Fruit fly (Drosophila melanogaster) whole organism, embryonic: Measurements from ENCODE around the gene Nepl3.

Experiments
- Antp ChIP-seq: fragments of 200-800 bp; sonication (Bioruptor generic); optimal IDR thresholded peaks from 3 replicates; lab custom pipeline; 2016; ENCODE audit warnings: missing biosample characterization, missing genetic modification characterization
- Bdp1 ChIP-seq: fragments of 200-800 bp; sonication (Bioruptor generic); optimal IDR thresholded peaks from 3 replicates; lab custom pipeline; 2016; ENCODE audit warnings: missing biosample characterization, missing genetic modification characterization
- CG10366 ChIP-seq: fragments of 200-800 bp; sonication (Bioruptor generic); IDR thresholded peaks from 2 replicates; pipeline ENCODE4 v1.3.6; 2022; ENCODE audit warnings: missing biosample characterization, missing genetic modification characterization
- CG11247 ChIP-seq: fragments of 200-800 bp; sonication (Bioruptor generic); IDR thresholded peaks from 2 replicates; pipeline ENCODE4 v1.3.6; 2022; ENCODE audit warnings: missing biosample characterization, missing genetic modification characterization
- CG12219 ChIP-seq: fragments of 200-800 bp; sonication (Bioruptor generic); optimal IDR thresholded peaks from 3 replicates; lab custom pipeline; 2018; ENCODE audit warnings: missing biosample characterization, mild to moderate bottlenecking, missing genetic modification characterization
- CG12236 ChIP-seq: fragments of 200-800 bp; sonication (Bioruptor generic); optimal IDR thresholded peaks from 2 replicates; lab custom pipeline; 2016; ENCODE audit warnings: missing biosample characterization, missing genetic modification characterization
- CG12391 ChIP-seq: fragments of 200-800 bp; sonication (Bioruptor generic); optimal IDR thresholded peaks from 3 replicates; lab custom pipeline; 2018; ENCODE audit warnings: missing biosample characterization, mild to moderate bottlenecking, missing genetic modification characterization, moderate library complexity
- CG13123 ChIP-seq: fragments of 200-800 bp; sonication (Bioruptor generic); optimal IDR thresholded peaks from 2 replicates; lab custom pipeline; 2016; ENCODE audit warnings: missing biosample characterization, missing genetic modification characterization
- CG13894 ChIP-seq: fragments of 200-800 bp; sonication (Bioruptor generic); optimal IDR thresholded peaks from 3 replicates; lab custom pipeline; 2018; ENCODE audit warnings: missing biosample characterization, mild to moderate bottlenecking, missing genetic modification characterization, moderate library complexity
- CG16779 ChIP-seq: fragments of 200-800 bp; sonication (Bioruptor generic); IDR thresholded peaks from 2 replicates; pipeline ENCODE4 v1.3.6; 2022; ENCODE audit warnings: missing biosample characterization, missing genetic modification characterization
- CG1832 ChIP-seq: fragments of 200-800 bp; sonication (Bioruptor generic); optimal IDR thresholded peaks from 2 replicates; lab custom pipeline; 2017; ENCODE audit warnings: missing biosample characterization, mild to moderate bottlenecking, missing genetic modification characterization, inconsistent platforms
- CG2889 ChIP-seq: fragments of 200-800 bp; sonication (Bioruptor generic); IDR thresholded peaks from 3 replicates; pipeline ENCODE4 v1.3.6; 2022; ENCODE audit warnings: missing biosample characterization, missing genetic modification characterization
- CG32772 ChIP-seq: fragments of 200-800 bp; sonication (Bioruptor generic); IDR thresholded peaks from 2 replicates; pipeline ENCODE4 v1.3.6; 2022; ENCODE audit warnings: missing biosample characterization, missing genetic modification characterization
- CG5953 ChIP-seq: fragments of 200-800 bp; sonication (Bioruptor generic); IDR thresholded peaks from 2 replicates; pipeline ENCODE4 v1.3.6; 2022; ENCODE audit warnings: missing biosample characterization, missing genetic modification characterization
- CG6175 ChIP-seq: fragments of 200-800 bp; sonication (Bioruptor generic); IDR thresholded peaks from 3 replicates; pipeline ENCODE4 v1.3.6; 2022; ENCODE audit warnings: missing biosample characterization, missing genetic modification characterization
- CG6254 ChIP-seq: fragments of 200-800 bp; sonication (Bioruptor generic); optimal IDR thresholded peaks from 3 replicates; lab custom pipeline; 2017; ENCODE audit warnings: mild to moderate bottlenecking, missing biosample characterization, missing genetic modification reagents, missing genetic modification characterization
- CG6654 ChIP-seq: fragments of 200-800 bp; sonication (Bioruptor generic); optimal IDR thresholded peaks from 2 replicates; lab custom pipeline; 2017; ENCODE audit warnings: missing biosample characterization, mild to moderate bottlenecking, missing genetic modification characterization
- CG7839 ChIP-seq: fragments of 200-800 bp; sonication (Bioruptor generic); optimal IDR thresholded peaks from 3 replicates; lab custom pipeline; 2018; ENCODE audit warnings: missing biosample characterization, mild to moderate bottlenecking, missing genetic modification characterization, moderate library complexity
- CG8290 ChIP-seq, 3 experiments: fragments of 200-800 bp; sonication (Bioruptor generic); optimal IDR thresholded peaks; 2 replicates each; lab custom pipeline; 2016 to 2019; ENCODE audit warnings: missing biosample characterization in 3 of 3, missing genetic modification characterization in 3 of 3, mild to moderate bottlenecking in 2 of 3, moderate library complexity in 1 of 3
- CG9797 ChIP-seq: fragments of 200-800 bp; sonication (Bioruptor generic); optimal IDR thresholded peaks from 3 replicates; lab custom pipeline; 2018; ENCODE audit warnings: missing biosample characterization, mild to moderate bottlenecking, missing genetic modification characterization
- CG9817 ChIP-seq: fragments of 200-800 bp; sonication (Bioruptor generic); optimal IDR thresholded peaks from 2 replicates; lab custom pipeline; 2018; ENCODE audit warnings: missing biosample characterization, mild to moderate bottlenecking, missing genetic modification characterization, moderate library complexity
- CHES-1-like ChIP-seq: fragments of 200-800 bp; sonication (Bioruptor generic); optimal IDR thresholded peaks from 2 replicates; lab custom pipeline; 2016; ENCODE audit warnings: missing biosample characterization, missing genetic modification characterization
- Chrac-16 ChIP-seq: fragments of 200-800 bp; sonication (Bioruptor generic); optimal IDR thresholded peaks from 3 replicates; lab custom pipeline; 2016; ENCODE audit warnings: missing biosample characterization, missing genetic modification characterization
- Elba2 ChIP-seq: fragments of 200-800 bp; sonication (Bioruptor generic); optimal IDR thresholded peaks from 3 replicates; lab custom pipeline; 2016; ENCODE audit warnings: missing biosample characterization, missing genetic modification characterization
- Ets97D ChIP-seq: fragments of 200-800 bp; sonication (Bioruptor generic); optimal IDR thresholded peaks from 3 replicates; lab custom pipeline; 2016; ENCODE audit warnings: missing biosample characterization, missing genetic modification characterization
- Hmr ChIP-seq: fragments of 200-800 bp; sonication (Bioruptor generic); optimal IDR thresholded peaks from 3 replicates; lab custom pipeline; 2017; ENCODE audit warnings: mild to moderate bottlenecking, missing biosample characterization, missing genetic modification reagents, missing genetic modification characterization
- Hr51 ChIP-seq, 2 experiments: fragments of 200-800 bp; sonication (Bioruptor generic); optimal IDR thresholded peaks; 2 replicates in 1 of 2; 3 replicates in 1 of 2; lab custom pipeline; 2016 to 2018; ENCODE audit warnings: missing biosample characterization in 2 of 2, missing genetic modification characterization in 2 of 2, mild to moderate bottlenecking in 1 of 2, moderate library complexity in 1 of 2
- Lhr ChIP-seq: fragments of 200-800 bp; sonication (Bioruptor generic); optimal IDR thresholded peaks from 3 replicates; lab custom pipeline; 2017; ENCODE audit warnings: mild to moderate bottlenecking, missing biosample characterization, missing genetic modification reagents, missing genetic modification characterization
- Med ChIP-seq: fragments of 200-800 bp; sonication (Bioruptor generic); peaks from one replicate; lab custom pipeline; 2016; ENCODE audit warnings: missing biosample characterization, missing genetic modification characterization, mild to moderate bottlenecking, inconsistent platforms, moderate library complexity
- Sox102F ChIP-seq: fragments of 200-800 bp; sonication (Bioruptor generic); optimal IDR thresholded peaks from 2 replicates; lab custom pipeline; 2018; ENCODE audit warnings: missing biosample characterization, mild to moderate bottlenecking, missing genetic modification characterization, moderate library complexity
- Sry-β ChIP-seq: fragments of 200-800 bp; sonication (Bioruptor generic); optimal IDR thresholded peaks from 2 replicates; lab custom pipeline; 2018; ENCODE audit warnings: missing biosample characterization, mild to moderate bottlenecking, missing genetic modification characterization, moderate library complexity
- Taf1 ChIP-seq: fragments of 200-800 bp; sonication (Bioruptor generic); IDR thresholded peaks from 2 replicates; pipeline ENCODE4 v1.3.6; 2022; ENCODE audit warnings: missing biosample characterization, missing genetic modification characterization
- ase ChIP-seq: fragments of 200-800 bp; sonication (Bioruptor generic); IDR thresholded peaks from 3 replicates; pipeline ENCODE4 v1.3.6; 2022; ENCODE audit warnings: missing biosample characterization, missing genetic modification characterization
- bbx ChIP-seq: fragments of 200-800 bp; sonication (Bioruptor generic); IDR thresholded peaks from 2 replicates; pipeline ENCODE4 v1.3.6; 2022; ENCODE audit warnings: missing biosample characterization, missing genetic modification characterization; ENCODE audit not compliant: partially characterized antibody
- bsh ChIP-seq, 2 experiments: fragments of 200-800 bp; sonication (Bioruptor generic); optimal IDR thresholded peaks; 2 replicates each; lab custom pipeline; 2017 to 2018; ENCODE audit warnings: mild to moderate bottlenecking in 2 of 2, missing biosample characterization in 2 of 2, missing genetic modification characterization in 2 of 2, moderate library complexity in 1 of 2
- chm ChIP-seq: fragments of 200-800 bp; sonication (Bioruptor generic); IDR thresholded peaks from 2 replicates; pipeline ENCODE4 v1.3.6; 2022; ENCODE audit warnings: missing biosample characterization, missing genetic modification characterization
- dysf ChIP-seq: fragments of 200-800 bp; sonication (Bioruptor generic); IDR thresholded peaks from 3 replicates; pipeline ENCODE4 v1.3.6; 2022; ENCODE audit warnings: missing biosample characterization, missing genetic modification characterization
- fu2 ChIP-seq: fragments of 200-800 bp; sonication (Bioruptor generic); optimal IDR thresholded peaks from 2 replicates; lab custom pipeline; 2016; ENCODE audit warnings: missing biosample characterization, missing genetic modification characterization
- gem ChIP-seq: fragments of 200-800 bp; sonication (Bioruptor generic); optimal IDR thresholded peaks from 2 replicates; lab custom pipeline; 2019; ENCODE audit warnings: missing biosample characterization, mild to moderate bottlenecking, missing genetic modification characterization, moderate library complexity
- gt ChIP-seq: fragments of 200-800 bp; sonication (Bioruptor generic); IDR thresholded peaks from 2 replicates; pipeline ENCODE4 v1.3.6; 2022; ENCODE audit warnings: missing biosample characterization, missing genetic modification characterization
- hb ChIP-seq: fragments of 200-800 bp; sonication (Bioruptor generic); IDR thresholded peaks from 3 replicates; pipeline ENCODE4 v1.3.6; 2022; ENCODE audit warnings: missing biosample characterization, missing genetic modification characterization; ENCODE audit not compliant: partially characterized antibody
- jing ChIP-seq: fragments of 200-800 bp; sonication (Bioruptor generic); optimal IDR thresholded peaks from 2 replicates; lab custom pipeline; 2018; ENCODE audit warnings: missing biosample characterization, mild to moderate bottlenecking, missing genetic modification characterization
- kay ChIP-seq: fragments of 200-800 bp; sonication (Bioruptor generic); optimal IDR thresholded peaks from 2 replicates; lab custom pipeline; 2016; ENCODE audit warnings: missing biosample characterization, missing genetic modification characterization
- onecut ChIP-seq: fragments of 200-800 bp; sonication (Bioruptor generic); IDR thresholded peaks from 2 replicates; pipeline ENCODE4 v1.3.6; 2022; ENCODE audit warnings: missing biosample characterization, missing genetic modification characterization
- prd ChIP-seq, 3 experiments: fragments of >200 bp in 2 of 3; fragments of 200-800 bp in 1 of 3; sonication (Bioruptor generic) in 1 of 3; optimal IDR thresholded peaks in 2 of 3; IDR thresholded peaks in 1 of 3; 2 replicates in 2 of 3; 3 replicates in 1 of 3; pipeline versions ENCODE4 v1.3.6 to Lab custom; 2017 to 2022; ENCODE audit warnings: missing biosample characterization in 1 of 3, missing genetic modification characterization in 1 of 3
- seq ChIP-seq: fragments of 200-800 bp; sonication (Bioruptor generic); IDR thresholded peaks from 2 replicates; pipeline ENCODE4 v1.3.6; 2022; ENCODE audit warnings: missing biosample characterization, missing genetic modification characterization
- so ChIP-seq: fragments of 200-800 bp; sonication (Bioruptor generic); IDR thresholded peaks from 3 replicates; pipeline ENCODE4 v1.3.6; 2022; ENCODE audit warnings: missing biosample characterization, missing genetic modification characterization
- unc-4 ChIP-seq: fragments of 200-800 bp; sonication (Bioruptor generic); IDR thresholded peaks from 2 replicates; pipeline ENCODE4 v1.3.6; 2022; ENCODE audit warnings: missing biosample characterization, missing genetic modification characterization; ENCODE audit not compliant: partially characterized antibody

Nepl3 gene

DNA sequence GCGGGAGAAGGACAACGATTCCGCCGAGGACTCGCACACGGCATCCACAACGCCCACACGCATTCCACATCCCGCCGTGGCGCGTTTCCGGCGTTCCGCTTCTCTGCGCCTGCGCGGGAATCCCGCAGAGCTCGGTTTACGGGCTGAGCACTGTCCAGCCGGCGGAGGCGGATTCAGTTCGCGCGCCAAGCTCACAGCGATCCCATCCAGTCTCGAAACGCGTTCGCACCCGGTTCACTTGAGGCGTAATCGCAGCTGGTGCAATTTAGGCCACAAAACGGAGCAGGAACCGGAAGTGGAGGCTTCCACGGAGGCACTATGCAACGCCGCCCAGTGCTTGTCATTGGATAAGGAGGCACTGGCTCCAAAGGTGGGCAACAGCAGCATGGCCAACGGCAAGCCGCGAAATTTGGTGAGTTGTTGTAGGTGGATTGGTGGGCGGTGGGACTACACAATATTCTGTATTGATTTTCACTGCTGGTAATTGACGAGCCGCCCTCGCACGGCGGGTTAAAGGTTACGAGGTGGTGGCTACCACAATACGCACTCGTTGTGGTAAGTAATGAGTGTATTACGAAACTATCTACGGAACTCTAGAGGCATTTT, 4.9 kb upstream of the Nepl3 start:
- TF ChIP-seq ase (GFP tag; lab: Robert Waterston, UW) (no peak), dysf (no peak), CG8290 (GFP tag; optimal IDR thresholded peaks at IDR 0.05; lab: Kevin White, UChicago) (no peak), CG8290 (tag; optimal IDR thresholded peaks at IDR 0.05; lab: Kevin White, UChicago) (no peak), bbx (GFP tag; lab: Robert Waterston, UW) (peak; percentile 32; the same call in 1 of the 2 replicates), Chrac-16 (GFP tag; lab: Kevin White, UChicago) (no peak), CG13894 (tag; lab: Kevin White, UChicago) (no peak), CG1832 (GFP tag; lab: Kevin White, UChicago) (peak; percentile 7), so (GFP tag; lab: Robert Waterston, UW) (0 out of 3 replicates have a peak, but pooled peaks have one; percentile 17), onecut (GFP tag; lab: Robert Waterston, UW) (peak; percentile 84), CG16779 (peak; percentile 50; the same call in 1 of the 2 replicates), bsh (GFP tag; optimal IDR thresholded peaks at IDR 0.05; lab: Kevin White, UChicago) (no peak), Lhr (no peak), kay (GFP tag; lab: Kevin White, UChicago) (no peak), Ets97D (peak; percentile 19), CG10366 (GFP tag; lab: Robert Waterston, UW) (no peak), CG6254 (GFP tag; lab: Kevin White, UChicago) (no peak), Elba2 (GFP tag; lab: Kevin White, UChicago) (no peak), fu2 (GFP tag; lab: Kevin White, UChicago) (no peak), CG11247 (GFP tag; lab: Robert Waterston, UW) (no peak), gem (tag; lab: Kevin White, UChicago) (no peak), unc-4 (no peak), CG7839 (tag; lab: Kevin White, UChicago) (no peak), CHES-1-like (no peak), CG9817 (tag; lab: Kevin White, UChicago) (no peak), Sry-β (no peak), Antp (GFP tag; lab: Kevin White, UChicago) (peak; percentile 15), chm (0 out of 2 replicates have a peak, but pooled peaks have one; percentile 33), CG12391 (tag; lab: Kevin White, UChicago) (no peak), CG5953 (GFP tag; lab: Robert Waterston, UW) (peak; percentile 43; the same call in 1 of the 2 replicates), Taf1 (GFP tag; lab: Robert Waterston, UW) (no peak), CG32772 (GFP tag; lab: Robert Waterston, UW) (no peak), Hmr (GFP tag; lab: Kevin White, UChicago) (peak; percentile 20), CG2889 (GFP tag; lab: Robert Waterston, UW) (no peak), seq (GFP tag; lab: Robert Waterston, UW) (no peak), Hr51 (GFP tag; optimal IDR thresholded peaks at IDR 0.05; lab: Kevin White, UChicago) (no peak), Bdp1 (GFP tag; lab: Kevin White, UChicago) (no peak), CG6654 (GFP tag; lab: Kevin White, UChicago) (no peak), CG9797 (no peak), gt (no peak), CG6175 (no peak), CG12236 (GFP tag; lab: Kevin White, UChicago) (no peak), hb (GFP tag; lab: Robert Waterston, UW) (peak; percentile 22; the same call in 1 of the 3 replicates), Med (GFP tag; lab: Kevin White, UChicago) (peak; percentile 64), Sox102F (GFP tag; lab: Kevin White, UChicago) (no peak), prd (optimal IDR thresholded peaks at IDR 0.05; lab: Kevin White, UChicago) (no peak), prd (GFP tag; IDR thresholded peaks at IDR 0.05; lab: Robert Waterston, UW) (0 out of 3 replicates have a peak, but pooled peaks have one; percentile 36), CG12219 (GFP tag; lab: Kevin White, UChicago) (no peak), CG13123 (no peak), jing (GFP tag; lab: Kevin White, UChicago) (no peak)
